Worm (Caenorhabditis elegans) whole organism, midembryonic: ENCODE results near the gene math-33.
A peak's percentile ranks its signal among the peaks of the same experiment; 100 is the strongest.

Experiments used
- klf-2 ChIP-seq: fragments of 200-800 bp; sonication (Bioruptor generic); conservative IDR thresholded peaks from 2 replicates; pipeline ENCODE4 v1.3.6; 2022; ENCODE audit warnings: missing genetic modification reagents, missing genetic modification characterization, missing compliant biosample characterization
- ztf-23 ChIP-seq: fragments of 200-800 bp; sonication (Bioruptor generic); IDR thresholded peaks from 2 replicates; pipeline ENCODE4 v1.3.6; 2022; ENCODE audit warnings: missing genetic modification reagents, missing genetic modification characterization, missing compliant biosample characterization

ce11 chrV:11123817-11124337 is 10.2 kb downstream of the math-33 start, which contains the start of the genes atp-5 and lmtr-3:
- no peak for TF ChIP-seq klf-2 (GFP tag; lab: Robert Waterston, UW)
- TF ChIP-seq ztf-23 (GFP tag; lab: Robert Waterston, UW) = peak; percentile 76
